Worm (Caenorhabditis elegans): ENCODE results near the gene F22E5.17.

ce11 chrII:2695079-2695478, 17.2 kb downstream of the F22E5.17 start:
- TF ChIP-seq klf-2 (GFP tag; conservative IDR thresholded peaks at IDR 0.05) (no peak), flt-1 (GFP tag; IDR thresholded peaks at IDR 0.05) (no peak), tab-1 (GFP tag; IDR thresholded peaks at IDR 0.05) (no peak), T22C8.4 (GFP tag; IDR thresholded peaks at IDR 0.05) (no peak), ztf-29 (GFP tag; IDR thresholded peaks at IDR 0.05) (no peak), med-1 (GFP tag; optimal IDR thresholded peaks at IDR 0.05; ENCODE audit: insufficient read depth) (no peak)
